Worm (Caenorhabditis elegans): ENCODE results near the gene emb-8.

emb-8 gene

DNA sequence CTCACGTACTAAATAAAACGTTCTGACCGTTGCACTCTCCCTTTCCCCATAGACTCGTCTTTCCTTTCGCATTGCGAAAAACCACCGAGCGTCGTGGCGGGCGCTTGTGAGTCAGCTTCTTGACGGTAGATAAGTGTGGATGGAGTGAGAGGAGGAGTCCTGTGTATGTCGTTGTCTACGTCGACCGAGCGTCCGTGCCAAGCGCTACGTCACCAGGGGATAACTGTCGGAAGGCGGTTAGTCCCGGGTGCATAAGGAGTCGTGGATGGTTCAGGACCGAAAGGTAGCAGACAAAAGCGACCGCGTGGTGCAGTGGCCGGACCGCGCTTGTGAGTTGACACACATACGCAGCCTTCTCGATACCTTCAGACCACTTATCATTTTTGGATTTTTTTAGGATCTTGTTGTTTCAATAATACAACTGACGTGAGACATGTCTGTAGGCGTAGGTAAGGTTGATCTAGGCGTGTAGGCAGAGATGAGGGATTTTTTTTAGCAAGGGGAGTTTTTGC, 11.7 kb upstream of the emb-8 start (continued):
- TF ChIP-seq pbrm-1 (GFP tag; IDR thresholded peaks at IDR 0.05) (peak; percentile 60; the same call in 1 of the 2 replicates), nhr-27 (tag; optimal IDR thresholded peaks at IDR 0.05) (peak; percentile 46), ztf-28 (GFP tag; IDR thresholded peaks at IDR 0.05) (0 out of 2 replicates have a peak, but pooled peaks have one; percentile 30), nhr-120 (GFP tag; IDR thresholded peaks at IDR 0.05) (0 out of 2 replicates have a peak, but pooled peaks have one; percentile 39), rcor-1 (GFP tag; IDR thresholded peaks at IDR 0.05) (peak; percentile 83), K12H6.12 (tag; optimal IDR thresholded peaks at IDR 0.05) (peak; percentile 78), rpc-1 (optimal IDR thresholded peaks at IDR 0.05) (peak; percentile 70), rpc-1 (tag; optimal IDR thresholded peaks at IDR 0.05) (peak; percentile 68), lsl-1 (GFP tag; optimal IDR thresholded peaks at IDR 0.05) (peak; percentile 69), attf-6 (GFP tag; IDR thresholded peaks at IDR 0.05) (0 out of 2 replicates have a peak, but pooled peaks have one; percentile 23), madf-6 (GFP tag; IDR thresholded peaks at IDR 0.05) (peak; percentile 71), rec-8 (tag; optimal IDR thresholded peaks at IDR 0.05) (peak in 1 of 2 experiments; percentile 28), zim-3 (tag; optimal IDR thresholded peaks at IDR 0.05) (peak; percentile 67), ceh-79 (tag; optimal IDR thresholded peaks at IDR 0.05) (peak; percentile 38), lin-54 (GFP tag; optimal IDR thresholded peaks at IDR 0.05) (peak; percentile 65), F49E8.2 (tag; optimal IDR thresholded peaks at IDR 0.05; ENCODE audit: insufficient read depth) (peak; percentile 22), B0019.2 (GFP tag; conservative IDR thresholded peaks at IDR 0.05) (0 out of 2 replicates have a peak, but pooled peaks have one; percentile 29), madf-8 (GFP tag; conservative IDR thresholded peaks at IDR 0.05) (peak; percentile 50), lin-26 (GFP tag; IDR thresholded peaks at IDR 0.05) (peak; percentile 88), snpc-4 (GFP tag; optimal IDR thresholded peaks at IDR 0.05) (peak; percentile 31), snpc-4 (tag; optimal IDR thresholded peaks at IDR 0.05) (peak in 2 of 4 experiments; percentile 15 to 60), tlf-1 (GFP tag; optimal IDR thresholded peaks at IDR 0.05) (peak; percentile 52), cebp-2 (GFP tag; IDR thresholded peaks at IDR 0.05) (0 out of 2 replicates have a peak, but pooled peaks have one; percentile 75), hmg-1.2 (GFP tag; IDR thresholded peaks at IDR 0.05) (peak; percentile 69), C17E4.6 (GFP tag; IDR thresholded peaks at IDR 0.05) (peak; percentile 68; the same call in 1 of the 2 replicates), F23B12.7 (tag; optimal IDR thresholded peaks at IDR 0.05; ENCODE audit: insufficient read depth) (peak; percentile 42), ceh-100 (GFP tag; IDR thresholded peaks at IDR 0.05) (peak; percentile 62), dox-1 (GFP tag; IDR thresholded peaks at IDR 0.05) (peak; percentile 96; the same call in 1 of the 2 replicates), madf-10 (tag; optimal IDR thresholded peaks at IDR 0.05) (peak; percentile 80), F57C9.4 (tag; optimal IDR thresholded peaks at IDR 0.05) (peak; percentile 70), him-1 (tag; optimal IDR thresholded peaks at IDR 0.05) (peak; percentile 78), dpff-1 (tag; optimal IDR thresholded peaks at IDR 0.05) (peak; percentile 64), aptf-2 (GFP tag; conservative IDR thresholded peaks at IDR 0.05) (0 out of 2 replicates have a peak, but pooled peaks have one; percentile 24), nfyb-1 (GFP tag; IDR thresholded peaks at IDR 0.05) (peak; percentile 89), ztf-18 (tag; optimal IDR thresholded peaks at IDR 0.05) (peak; percentile 78), lin-40 (tag; optimal IDR thresholded peaks at IDR 0.05) (peak; percentile 72), attf-5 (GFP tag; optimal IDR thresholded peaks at IDR 0.05) (peak; percentile 73), Y95B8A.8 (GFP tag; IDR thresholded peaks at IDR 0.05) (peak; percentile 73; the same call in 1 of the 2 replicates), ztf-26 (tag; optimal IDR thresholded peaks at IDR 0.05) (peak; percentile 79), mcd-1 (GFP tag; IDR thresholded peaks at IDR 0.05) (peak; percentile 79), somi-1 (GFP tag; optimal IDR thresholded peaks at IDR 0.05) (peak; percentile 44), tbp1 (GFP tag; optimal IDR thresholded peaks at IDR 0.05) (peak; percentile 81), F10E7.11 (tag; optimal IDR thresholded peaks at IDR 0.05) (peak; percentile 49), ztf-25 (GFP tag; IDR thresholded peaks at IDR 0.05) (0 out of 2 replicates have a peak, but pooled peaks have one; percentile 47), attf-3 (GFP tag; conservative IDR thresholded peaks at IDR 0.05) (0 out of 2 replicates have a peak, but pooled peaks have one; percentile 28), C06A6.2 (GFP tag; conservative IDR thresholded peaks at IDR 0.05) (peak; percentile 59), die-1 (tag; optimal IDR thresholded peaks at IDR 0.05) (peak; percentile 80)

Data from whole organism, young adult.